Fruit fly (Drosophila melanogaster) Kc167 (cell line): ENCODE measurements around the gene CG5828.

ENCODE experiments used
- Myc ChIP-seq: fragments of >200 bp; optimal IDR thresholded peaks from 2 replicates; lab custom pipeline; 2017; ENCODE audit warnings: missing external identifiers
- insv ChIP-seq: fragments of >200 bp; optimal IDR thresholded peaks from 3 replicates; lab custom pipeline; 2018; ENCODE audit warnings: missing external identifiers
- psq ChIP-seq: fragments of >200 bp; optimal IDR thresholded peaks from 2 replicates; lab custom pipeline; 2017; ENCODE audit warnings: missing external identifiers

DNA sequence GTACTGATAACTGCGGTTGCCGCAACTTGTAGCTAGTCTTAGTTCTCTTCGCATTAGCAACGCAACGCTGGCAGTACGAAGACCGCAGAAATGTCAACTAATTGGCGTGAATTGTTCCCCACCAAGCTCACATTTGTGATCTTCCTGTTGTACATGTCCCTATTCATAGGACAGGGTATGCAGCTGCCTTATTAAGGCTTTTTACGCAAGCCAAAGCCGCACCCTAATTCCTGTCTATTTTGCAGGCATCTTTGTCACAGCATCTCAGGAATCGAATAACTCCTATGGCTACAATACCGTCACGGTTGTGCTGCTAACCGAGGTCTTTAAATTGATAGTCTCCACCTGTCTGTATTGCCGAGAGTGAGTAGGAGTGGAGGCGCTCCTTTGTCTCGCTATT, 40.8 kb upstream of the CG5828 start, which contains the start of gene eIF3h:
- no peak for TF ChIP-seq psq (lab: Kevin White, UChicago)
- no peak for TF ChIP-seq Myc (lab: Kevin White, UChicago)
- no peak for TF ChIP-seq insv (lab: Kevin White, UChicago)
